Fruit fly (Drosophila melanogaster): ENCODE results near the gene RpL17.

RpL17 gene

DNA sequence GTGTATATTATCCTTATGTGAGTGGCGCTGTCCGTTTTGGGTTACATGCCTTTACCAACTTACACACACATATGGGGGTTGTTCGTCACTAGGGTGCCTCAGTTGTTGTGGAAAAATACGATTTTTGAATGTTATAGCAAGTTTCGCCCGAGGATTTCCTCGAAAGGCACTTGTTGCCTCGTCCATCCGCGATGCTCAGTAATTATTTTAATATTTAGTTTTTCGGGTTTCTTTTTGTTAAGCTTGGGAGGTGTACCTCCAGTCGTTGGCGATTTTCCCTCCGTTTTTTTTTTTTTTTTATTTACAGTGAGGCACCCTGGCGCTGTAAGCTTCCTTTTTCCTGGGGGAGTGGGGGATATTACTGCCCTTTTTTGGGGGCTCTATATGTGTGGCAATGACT, 47.6 kb downstream of the RpL17 start (continued):
- TF ChIP-seq Fer1 (GFP tag; optimal IDR thresholded peaks at IDR 0.05) (peak; percentile 92), CG8944 (GFP tag; optimal IDR thresholded peaks at IDR 0.05) (no peak), CG16863 (GFP tag; optimal IDR thresholded peaks at IDR 0.05) (peak; percentile 62), dysf (GFP tag; IDR thresholded peaks at IDR 0.05) (peak; percentile 75), HLH54F (GFP tag; optimal IDR thresholded peaks at IDR 0.05) (peak; percentile 54), CG11723 (GFP tag; optimal IDR thresholded peaks at IDR 0.05) (peak; percentile 65), gcm (GFP tag; optimal IDR thresholded peaks at IDR 0.05) (peak; percentile 58), hb (GFP tag; IDR thresholded peaks at IDR 0.05; ENCODE audit: partially characterized antibody) (no peak), Jarid2 (GFP tag; optimal IDR thresholded peaks at IDR 0.05) (no peak), kni (GFP tag; optimal IDR thresholded peaks at IDR 0.05) (peak; percentile 5), sens (GFP tag) (peak; percentile 88), CG31224 (GFP tag; IDR thresholded peaks at IDR 0.05) (no peak), CG42726 (GFP tag; IDR thresholded peaks at IDR 0.05; ENCODE audit: partially characterized antibody) (no peak), onecut (GFP tag; IDR thresholded peaks at IDR 0.05) (peak; percentile 49; the same call in 1 of the 2 replicates), CG10462 (GFP tag; optimal IDR thresholded peaks at IDR 0.05) (peak; percentile 14), chinmo (GFP tag; IDR thresholded peaks at IDR 0.05; ENCODE audit: partially characterized antibody) (no peak), shn (GFP tag; optimal IDR thresholded peaks at IDR 0.05) (peak; percentile 10), CG13287 (GFP tag; IDR thresholded peaks at IDR 0.05; ENCODE audit: partially characterized antibody) (no peak), danr (GFP tag; IDR thresholded peaks at IDR 0.05) (no peak), CG11696 (GFP tag; IDR thresholded peaks at IDR 0.05) (no peak), CG12155 (GFP tag; optimal IDR thresholded peaks at IDR 0.05) (peak; percentile 52), CG1603 (tag; optimal IDR thresholded peaks at IDR 0.05) (no peak), CG10543 (GFP tag; optimal IDR thresholded peaks at IDR 0.05) (peak; percentile 85), prd (optimal IDR thresholded peaks at IDR 0.05) (no peak), prd (GFP tag; IDR thresholded peaks at IDR 0.05) (peak; percentile 63), psq (GFP tag; optimal IDR thresholded peaks at IDR 0.05) (peak; percentile 4), CG18619 (GFP tag; optimal IDR thresholded peaks at IDR 0.05) (peak; percentile 58), Doc3 (GFP tag; IDR thresholded peaks at IDR 0.05; ENCODE audit: partially characterized antibody) (no peak), H15 (GFP tag; IDR thresholded peaks at IDR 0.05) (no peak), Dip3 (GFP tag; optimal IDR thresholded peaks at IDR 0.05) (peak; percentile 37), Antp (GFP tag; optimal IDR thresholded peaks at IDR 0.05) (peak; percentile 32), CG9727 (GFP tag; optimal IDR thresholded peaks at IDR 0.05) (peak; percentile 63), jumu (GFP tag; optimal IDR thresholded peaks at IDR 0.05) (peak; percentile 15), CrebB (tag; optimal IDR thresholded peaks at IDR 0.05) (peak; percentile 28), ab (GFP tag; optimal IDR thresholded peaks at IDR 0.05) (no peak), CG43689 (GFP tag; IDR thresholded peaks at IDR 0.05) (0 out of 2 replicates have a peak, but pooled peaks have one; percentile 21), CG1602 (GFP tag; optimal IDR thresholded peaks at IDR 0.05) (peak; percentile 8), CG14441 (GFP tag; IDR thresholded peaks at IDR 0.05) (peak; percentile 85), ewg (GFP tag; optimal IDR thresholded peaks at IDR 0.05) (peak; percentile 50), CG31441 (GFP tag; IDR thresholded peaks at IDR 0.05) (peak; percentile 75), MBD-R2 (GFP tag; IDR thresholded peaks at IDR 0.05) (peak; percentile 39; the same call in 1 of the 2 replicates), CG7786 (GFP tag; optimal IDR thresholded peaks at IDR 0.05) (peak; percentile 52), repo (GFP tag; optimal IDR thresholded peaks at IDR 0.05) (no peak), CG6272 (GFP tag; IDR thresholded peaks at IDR 0.05) (peak; percentile 38; the same call in 1 of the 2 replicates), lbe (GFP tag; optimal IDR thresholded peaks at IDR 0.05) (peak; percentile 7), D19A (tag; optimal IDR thresholded peaks at IDR 0.05) (peak; percentile 52), en (GFP tag; optimal IDR thresholded peaks at IDR 0.05) (peak; percentile 9), MESR4 (GFP tag; optimal IDR thresholded peaks at IDR 0.05) (no peak), CkIIα-i1 (GFP tag; IDR thresholded peaks at IDR 0.05) (no peak), zen (tag; optimal IDR thresholded peaks at IDR 0.05) (no peak), Myb (GFP tag; optimal IDR thresholded peaks at IDR 0.05) (peak; percentile 45), klu (GFP tag; IDR thresholded peaks at IDR 0.05) (no peak)

Measured in whole organism, embryonic.